Worm (Caenorhabditis elegans): ENCODE results near the gene ugt-66.
A peak's percentile ranks its signal among the peaks of the same experiment; 100 is the strongest.

Gene ugt-66

ce11 chrIII:6157708-6158321 is 36.6 kb downstream of the ugt-66 start, which contains the start of gene anmt-2:
anmt-2 (minus strand) TSS chrIII:6157758.
- TF ChIP-seq egl-5 (tag; optimal IDR thresholded peaks at IDR 0.05) (peak; percentile 35), ZK546.5 (tag; optimal IDR thresholded peaks at IDR 0.05) (no peak), tbx-2 (tag; optimal IDR thresholded peaks at IDR 0.05) (no peak), fkh-10 (GFP tag; optimal IDR thresholded peaks at IDR 0.05) (no peak), lsy-12 (tag; optimal IDR thresholded peaks at IDR 0.05) (no peak), nhr-25 (tag; optimal IDR thresholded peaks at IDR 0.05) (no peak), pha-4 (tag; optimal IDR thresholded peaks at IDR 0.05) (peak; percentile 57), nhr-43 (tag; optimal IDR thresholded peaks at IDR 0.05; ENCODE audit: poor library complexity, severe bottlenecking) (no peak), ceh-9 (tag; optimal IDR thresholded peaks at IDR 0.05) (no peak)

- TF ChIP-seq lsy-12 (tag; optimal IDR thresholded peaks at IDR 0.05) (no peak), sea-2 (GFP tag; optimal IDR thresholded peaks at IDR 0.05) (no peak), nhr-77 (tag; optimal IDR thresholded peaks at IDR 0.05) (no peak), nhr-28 (tag; optimal IDR thresholded peaks at IDR 0.05) (no peak), nhr-43 (tag; optimal IDR thresholded peaks at IDR 0.05; ENCODE audit: poor library complexity, severe bottlenecking) (no peak), tbx-2 (tag; optimal IDR thresholded peaks at IDR 0.05) (no peak), mdl-1 (tag; optimal IDR thresholded peaks at IDR 0.05) (no peak), ZK546.5 (tag; optimal IDR thresholded peaks at IDR 0.05) (no peak), daf-12 (tag; optimal IDR thresholded peaks at IDR 0.05) (no peak), snpc-4 (tag; optimal IDR thresholded peaks at IDR 0.05) (no peak), nhr-76 (tag; optimal IDR thresholded peaks at IDR 0.05) (no peak), ceh-82 (tag; optimal IDR thresholded peaks at IDR 0.05) (no peak), aly-2 (tag; optimal IDR thresholded peaks at IDR 0.05) (no peak)
Measured at ce11 chrIII:6155787-6156186, 38.6 kb downstream of the ugt-66 start.

- TF ChIP-seq daf-12 (tag; optimal IDR thresholded peaks at IDR 0.05): no peak
- TF ChIP-seq elt-2 (tag; optimal IDR thresholded peaks at IDR 0.05): no peak
- no peak for TF ChIP-seq aly-2 (tag; optimal IDR thresholded peaks at IDR 0.05)
- TF ChIP-seq nhr-43 (tag; optimal IDR thresholded peaks at IDR 0.05; ENCODE audit: poor library complexity, severe bottlenecking): no peak
- no peak for TF ChIP-seq elt-3 (tag; optimal IDR thresholded peaks at IDR 0.05)
- no peak for TF ChIP-seq pqm-1 (tag; optimal IDR thresholded peaks at IDR 0.05)
- no peak for TF ChIP-seq nhr-77 (tag; optimal IDR thresholded peaks at IDR 0.05)
- TF ChIP-seq unc-39 (tag; optimal IDR thresholded peaks at IDR 0.05): no peak
- no peak for TF ChIP-seq ceh-9 (tag; optimal IDR thresholded peaks at IDR 0.05)
- TF ChIP-seq ZK546.5 (tag; optimal IDR thresholded peaks at IDR 0.05): no peak
- no peak for TF ChIP-seq fkh-2 (tag; optimal IDR thresholded peaks at IDR 0.05)
- no peak for TF ChIP-seq zag-1 (tag; optimal IDR thresholded peaks at IDR 0.05)
- TF ChIP-seq nhr-25 (tag; optimal IDR thresholded peaks at IDR 0.05): no peak
- TF ChIP-seq nfya-1 (tag; optimal IDR thresholded peaks at IDR 0.05; ENCODE audit: insufficient read depth): no peak
- TF ChIP-seq ceh-28 (tag; optimal IDR thresholded peaks at IDR 0.05): no peak
- TF ChIP-seq egl-27 (tag; optimal IDR thresholded peaks at IDR 0.05): no peak
- TF ChIP-seq jun-1 (tag; optimal IDR thresholded peaks at IDR 0.05): no peak
- no peak for TF ChIP-seq lin-15B (tag; optimal IDR thresholded peaks at IDR 0.05)
- TF ChIP-seq fkh-10 (GFP tag; optimal IDR thresholded peaks at IDR 0.05): no peak
Measured at ce11 chrIII:6154586-6154985, 39.8 kb downstream of the ugt-66 start.

- TF ChIP-seq aly-2 (tag; optimal IDR thresholded peaks at IDR 0.05): no peak
- no peak for TF ChIP-seq lin-15B (tag; optimal IDR thresholded peaks at IDR 0.05)
- TF ChIP-seq ceh-28 (tag; optimal IDR thresholded peaks at IDR 0.05): peak; percentile 14
- TF ChIP-seq pqm-1 (tag; optimal IDR thresholded peaks at IDR 0.05): peak; percentile 64
- no peak for TF ChIP-seq egl-27 (tag; optimal IDR thresholded peaks at IDR 0.05)
- no peak for TF ChIP-seq elt-3 (tag; optimal IDR thresholded peaks at IDR 0.05)
- no peak for TF ChIP-seq fos-1 (tag; optimal IDR thresholded peaks at IDR 0.05)
- no peak for TF ChIP-seq zag-1 (tag; optimal IDR thresholded peaks at IDR 0.05)
- peak; percentile 8 for TF ChIP-seq pha-4 (tag; optimal IDR thresholded peaks at IDR 0.05)
- no peak for TF ChIP-seq ceh-16 (tag; optimal IDR thresholded peaks at IDR 0.05)
- no peak for TF ChIP-seq fkh-10 (GFP tag; optimal IDR thresholded peaks at IDR 0.05)
- peak; percentile 80 for TF ChIP-seq elt-2 (tag; optimal IDR thresholded peaks at IDR 0.05)
- no peak for TF ChIP-seq nhr-43 (tag; optimal IDR thresholded peaks at IDR 0.05; ENCODE audit: poor library complexity, severe bottlenecking)
Measured at ce11 chrIII:6149467-6150072, 44.8 kb downstream of the ugt-66 start, which contains the start of the genes wht-7 and Y42G9A.1. wht-7 (minus strand) TSS chrIII:6149597. Y42G9A.1 (plus strand) TSS chrIII:6149961.
